Fruit fly (Drosophila melanogaster): ENCODE data around the gene Jon25Bii.
A peak's percentile ranks its signal among the peaks of the same experiment; 100 is the strongest.

Jon25Bii gene

dm6 chr2L:4915715-4916153, 37.2 kb downstream of the Jon25Bii start (continued):
- TF ChIP-seq CG42726 (GFP tag; IDR thresholded peaks at IDR 0.05; ENCODE audit: partially characterized antibody) (no peak), phol (tag; optimal IDR thresholded peaks at IDR 0.05) (peak; percentile 61), CG9727 (GFP tag; optimal IDR thresholded peaks at IDR 0.05) (peak; percentile 39), CG3407 (GFP tag; optimal IDR thresholded peaks at IDR 0.05) (no peak), CG13424 (tag; optimal IDR thresholded peaks at IDR 0.05) (peak; percentile 24), CG1529 (GFP tag; optimal IDR thresholded peaks at IDR 0.05) (peak; percentile 28), CG15514 (GFP tag; optimal IDR thresholded peaks at IDR 0.05) (no peak), D19B (GFP tag; optimal IDR thresholded peaks at IDR 0.05) (no peak), zfh2 (GFP tag; optimal IDR thresholded peaks at IDR 0.05) (no peak), CG16815 (GFP tag; optimal IDR thresholded peaks at IDR 0.05) (no peak), CG3995 (GFP tag; optimal IDR thresholded peaks at IDR 0.05) (no peak), Hr51 (GFP tag; optimal IDR thresholded peaks at IDR 0.05) (peak in 1 of 2 experiments; percentile 28), grn (GFP tag; optimal IDR thresholded peaks at IDR 0.05) (no peak), p53 (GFP tag; optimal IDR thresholded peaks at IDR 0.05) (no peak), CG10979 (tag; optimal IDR thresholded peaks at IDR 0.05) (peak; percentile 64), CG6272 (GFP tag; IDR thresholded peaks at IDR 0.05) (no peak), croc (GFP tag; conservative IDR thresholded peaks at IDR 0.05) (peak; percentile 46; the same call in 2 of the 3 replicates), gem (tag; optimal IDR thresholded peaks at IDR 0.05) (peak; percentile 60), H15 (GFP tag; IDR thresholded peaks at IDR 0.05) (0 out of 3 replicates have a peak, but pooled peaks have one; percentile 59), yki (optimal IDR thresholded peaks at IDR 0.05) (no peak), tx (GFP tag; optimal IDR thresholded peaks at IDR 0.05) (no peak), mirr (GFP tag; optimal IDR thresholded peaks at IDR 0.05) (no peak), stc (GFP tag; IDR thresholded peaks at IDR 0.05) (no peak), CG10431 (GFP tag; optimal IDR thresholded peaks at IDR 0.05) (no peak), Abd-B (GFP tag; optimal IDR thresholded peaks at IDR 0.05) (no peak), gce (GFP tag; IDR thresholded peaks at IDR 0.05) (no peak), CG1792 (GFP tag; optimal IDR thresholded peaks at IDR 0.05) (no peak), toy (GFP tag; IDR thresholded peaks at IDR 0.05) (no peak), eyg (GFP tag; optimal IDR thresholded peaks at IDR 0.05) (no peak), CoRest (tag; optimal IDR thresholded peaks at IDR 0.05) (peak; percentile 22), CG13287 (GFP tag; IDR thresholded peaks at IDR 0.05; ENCODE audit: partially characterized antibody) (no peak), Antp (GFP tag; optimal IDR thresholded peaks at IDR 0.05) (no peak), hkb (optimal IDR thresholded peaks at IDR 0.05) (no peak), hkb (GFP tag; IDR thresholded peaks at IDR 0.05) (no peak), bab2 (GFP tag; optimal IDR thresholded peaks at IDR 0.05) (no peak), Bgb (GFP tag; IDR thresholded peaks at IDR 0.05; ENCODE audit: partially characterized antibody) (no peak), oc (tag; optimal IDR thresholded peaks at IDR 0.05) (no peak), az2 (GFP tag; optimal IDR thresholded peaks at IDR 0.05) (no peak), Meics (GFP tag; optimal IDR thresholded peaks at IDR 0.05) (peak; percentile 5), CG14710 (tag; optimal IDR thresholded peaks at IDR 0.05) (peak; percentile 37), Neu2 (GFP tag; optimal IDR thresholded peaks at IDR 0.05; ENCODE audit: borderline replicate concordance) (no peak), luna (GFP tag; optimal IDR thresholded peaks at IDR 0.05) (no peak), CG4424 (GFP tag; optimal IDR thresholded peaks at IDR 0.05) (peak; percentile 5), tap (tag; optimal IDR thresholded peaks at IDR 0.05) (no peak), CG10209 (GFP tag; optimal IDR thresholded peaks at IDR 0.05) (peak; percentile 19), caup (GFP tag; optimal IDR thresholded peaks at IDR 0.05; ENCODE audit: severe bottlenecking) (no peak), Six4 (GFP tag; optimal IDR thresholded peaks at IDR 0.05) (peak; percentile 21), CG17361 (GFP tag; IDR thresholded peaks at IDR 0.05) (peak; percentile 67), scrt (GFP tag; optimal IDR thresholded peaks at IDR 0.05) (no peak), gsb-n (tag; optimal IDR thresholded peaks at IDR 0.05) (peak; percentile 6), shn (GFP tag; optimal IDR thresholded peaks at IDR 0.05) (no peak)

Data from whole organism, embryonic.